Worm (Caenorhabditis elegans) whole organism, young adult: ENCODE data around the gene srw-77.
A peak's percentile ranks its signal among the peaks of the same experiment; 100 is the strongest.

Experiments
- C06A6.2 ChIP-seq: fragments of 200-800 bp; sonication (Bioruptor generic); conservative IDR thresholded peaks from 2 replicates; pipeline ENCODE4 v1.3.6; 2022; ENCODE audit warnings: missing genetic modification characterization, missing compliant biosample characterization
- K11D2.4 ChIP-seq: fragments of 200-800 bp; sonication (Bioruptor generic); IDR thresholded peaks from 2 replicates; pipeline ENCODE4 v1.3.6; 2022; ENCODE audit warnings: missing genetic modification reagents, missing genetic modification characterization, missing compliant biosample characterization
- aptf-3 ChIP-seq: fragments of 200-800 bp; sonication (Bioruptor generic); IDR thresholded peaks from 2 replicates; pipeline ENCODE4 v1.3.6; 2022; ENCODE audit warnings: missing genetic modification characterization, missing compliant biosample characterization
- atf-7 ChIP-seq: sonication (generic microtip); optimal IDR thresholded peaks from 2 replicates; lab custom pipeline; 2017; ENCODE audit warnings: mild to moderate bottlenecking, missing genetic modification characterization, missing compliant biosample characterization
- attf-3 ChIP-seq: fragments of 200-800 bp; sonication (Bioruptor generic); conservative IDR thresholded peaks from 2 replicates; pipeline ENCODE4 v1.3.6; 2022; ENCODE audit warnings: missing genetic modification reagents, missing genetic modification characterization, missing compliant biosample characterization
- egrh-3 ChIP-seq: fragments of 200-800 bp; sonication (Bioruptor generic); IDR thresholded peaks from 2 replicates; pipeline ENCODE4 v1.3.6; 2022; ENCODE audit warnings: missing genetic modification reagents, missing genetic modification characterization, missing compliant biosample characterization
- lin-35 ChIP-seq, 3 experiments: fragments of 150-350 bp in 2 of 3; sonication (generic microtip) in 1 of 3; optimal IDR thresholded peaks; 2 replicates each; lab custom pipeline; 2014 to 2018; ENCODE audit warnings: missing biosample characterization in 3 of 3, missing genetic modification characterization in 3 of 3, missing genetic modification reagents in 3 of 3
- lsy-27 ChIP-seq: sonication (generic microtip); optimal IDR thresholded peaks from 2 replicates; lab custom pipeline; 2017; ENCODE audit warnings: missing genetic modification characterization, mild to moderate bottlenecking, missing compliant biosample characterization, antibody characterized with exemption, missing genotype, borderline replicate concordance; ENCODE audit not compliant: insufficient read depth
- nfya-1 ChIP-seq: sonication (generic microtip); optimal IDR thresholded peaks from 2 replicates; lab custom pipeline; 2017; ENCODE audit warnings: antibody characterized with exemption, missing compliant biosample characterization, missing genetic modification characterization, borderline replicate concordance; ENCODE audit not compliant: insufficient read depth
- nhr-80 ChIP-seq: sonication (generic microtip); optimal IDR thresholded peaks from 2 replicates; lab custom pipeline; 2016; ENCODE audit warnings: missing genetic modification characterization, missing compliant biosample characterization
- pha-4 ChIP-seq: fragments of 150-350 bp; sonication (generic microtip); optimal IDR thresholded peaks from 2 replicates; lab custom pipeline; 2014; ENCODE audit warnings: missing biosample characterization, missing genetic modification reagents, missing genetic modification characterization
- rec-8 ChIP-seq, 2 experiments: sonication (generic microtip); optimal IDR thresholded peaks; 2 replicates each; lab custom pipeline; 2016; ENCODE audit warnings: mild to moderate bottlenecking in 2 of 2, missing genetic modification characterization in 2 of 2, missing genetic modification reagents in 2 of 2, missing genotype in 2 of 2, missing biosample characterization in 1 of 2, missing compliant biosample characterization in 1 of 2, moderate library complexity in 1 of 2
- tlf-1 ChIP-seq: fragments of 200-800 bp; sonication (Bioruptor generic); optimal IDR thresholded peaks from 2 replicates; lab custom pipeline; 2018; ENCODE audit warnings: mild to moderate bottlenecking, missing genetic modification characterization, missing compliant biosample characterization

ce11 chrV:16610791-16611385 is 32.6 kb downstream of the srw-77 start, which contains the start of gene srw-54:
- TF ChIP-seq rec-8 (tag; optimal IDR thresholded peaks at IDR 0.05; lab: Kevin White, UChicago): no peak
- TF ChIP-seq lin-35 (GFP tag; optimal IDR thresholded peaks at IDR 0.05; lab: Kevin White, UChicago): no peak
- no peak for TF ChIP-seq pha-4 (tag; lab: Kevin White, UChicago)
- TF ChIP-seq atf-7: no peak
- TF ChIP-seq C06A6.2 (GFP tag; lab: Robert Waterston, UW): no peak
- peak; percentile 8 for TF ChIP-seq nhr-80
- TF ChIP-seq nfya-1 (tag; lab: Kevin White, UChicago): no peak
- TF ChIP-seq attf-3 (GFP tag; lab: Robert Waterston, UW): no peak
- TF ChIP-seq aptf-3 (GFP tag; lab: Robert Waterston, UW): no peak
- TF ChIP-seq K11D2.4 (GFP tag; lab: Robert Waterston, UW): no peak
- no peak for TF ChIP-seq egrh-3 (GFP tag; lab: Robert Waterston, UW)
- no peak for TF ChIP-seq lsy-27 (tag; lab: Kevin White, UChicago)
- no peak for TF ChIP-seq tlf-1 (GFP tag; lab: Kevin White, UChicago)
